Fruit fly (Drosophila melanogaster): Measurements from ENCODE around the gene Mur2B.

DNA sequence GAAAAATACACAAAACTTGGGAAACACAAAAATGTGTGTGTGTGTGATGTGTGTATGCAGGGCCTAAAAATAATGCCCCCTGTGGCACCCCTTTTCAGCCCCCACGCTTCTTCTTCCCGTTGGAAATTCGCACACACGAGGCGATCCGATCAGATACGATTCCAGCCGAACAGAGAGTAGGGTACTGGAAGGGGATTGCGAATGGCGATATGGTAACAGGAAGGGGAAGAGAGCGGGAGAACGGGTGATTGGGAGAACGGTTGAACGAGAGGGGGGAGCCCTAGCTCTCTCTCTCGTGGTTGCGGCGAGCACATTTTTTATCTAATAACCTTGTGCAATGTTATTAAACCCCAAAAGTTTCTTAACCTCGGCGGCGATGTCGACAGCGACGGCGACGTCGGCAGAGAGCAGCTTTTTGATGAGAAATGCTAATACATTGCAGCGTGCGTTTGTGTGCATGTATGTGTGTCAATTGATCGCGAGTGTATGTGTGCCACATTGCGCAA, 51.6 kb downstream of the Mur2B start:
- TF ChIP-seq CG8478 (optimal IDR thresholded peaks at IDR 0.05): no peak
- TF ChIP-seq CTCF (optimal IDR thresholded peaks at IDR 0.05): no peak
